Fruit fly (Drosophila melanogaster): ENCODE data around the gene Cpr11A.

The Cpr11A gene

DNA sequence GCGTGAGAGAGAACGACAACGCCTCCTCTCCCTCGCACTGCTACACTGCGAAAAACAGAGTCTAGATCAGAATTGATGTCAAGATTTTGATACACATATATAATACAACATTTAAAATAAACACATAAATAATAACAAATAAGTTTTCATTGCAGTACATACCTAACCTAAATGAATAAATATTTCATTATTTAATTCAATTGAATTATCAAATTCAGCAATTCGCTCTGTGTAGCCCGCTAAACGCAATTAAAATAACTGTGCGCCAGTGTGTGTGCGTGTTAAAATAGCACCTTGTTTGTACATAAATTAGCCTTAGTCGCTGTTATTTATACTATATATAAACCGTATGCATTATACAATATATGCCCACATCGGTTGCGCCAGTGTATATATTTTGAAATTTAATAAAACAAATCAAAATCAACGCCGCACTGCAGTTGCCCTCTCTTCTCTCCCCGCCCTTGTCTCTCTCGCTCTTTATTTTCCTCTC, 14.5 kb upstream of the Cpr11A start:
- peak; percentile 85 for TF ChIP-seq CG34367 (tag; optimal IDR thresholded peaks at IDR 0.05)
- TF ChIP-seq D1 (tag; optimal IDR thresholded peaks at IDR 0.05), result peak; percentile 77
- peak; percentile 95 for TF ChIP-seq Ets98B (GFP tag; IDR thresholded peaks at IDR 0.05)
- peak; percentile 91 for TF ChIP-seq fd96Ca (GFP tag; IDR thresholded peaks at IDR 0.05)
- peak; percentile 98 for TF ChIP-seq CG32121 (GFP tag; IDR thresholded peaks at IDR 0.05)
- TF ChIP-seq CG12605 (GFP tag; IDR thresholded peaks at IDR 0.05), result peak; percentile 93
- peak; percentile 92 for TF ChIP-seq CG8159 (tag; optimal IDR thresholded peaks at IDR 0.05)
- TF ChIP-seq CG4496 (GFP tag; IDR thresholded peaks at IDR 0.05), result peak; percentile 98
- TF ChIP-seq CG14655 (GFP tag; optimal IDR thresholded peaks at IDR 0.05), result peak; percentile 94
- TF ChIP-seq Pif1B (GFP tag; optimal IDR thresholded peaks at IDR 0.05), result peak; percentile 89
- TF ChIP-seq CG8301 (tag; optimal IDR thresholded peaks at IDR 0.05), result peak; percentile 91
- TF ChIP-seq CG9948 (tag; optimal IDR thresholded peaks at IDR 0.05), result peak; percentile 90
- peak; percentile 90 for TF ChIP-seq Pif1A (GFP tag; optimal IDR thresholded peaks at IDR 0.05)
- TF ChIP-seq CG13204 (GFP tag; optimal IDR thresholded peaks at IDR 0.05), result peak; percentile 68
- TF ChIP-seq CG10348 (GFP tag; IDR thresholded peaks at IDR 0.05), result peak; percentile 83
- TF ChIP-seq gl (tag; optimal IDR thresholded peaks at IDR 0.05), result peak; percentile 76
- peak; percentile 92 for TF ChIP-seq Snoo (tag; optimal IDR thresholded peaks at IDR 0.05)
- TF ChIP-seq EcR (GFP tag; optimal IDR thresholded peaks at IDR 0.05), result no peak
- peak; percentile 86 for TF ChIP-seq CG17806 (tag; optimal IDR thresholded peaks at IDR 0.05)
- peak; percentile 89 for TF ChIP-seq CG15710 (tag; optimal IDR thresholded peaks at IDR 0.05)
- TF ChIP-seq rn (GFP tag; IDR thresholded peaks at IDR 0.05), result peak; percentile 91

- peak; percentile 61 for TF ChIP-seq CG14655 (GFP tag; optimal IDR thresholded peaks at IDR 0.05)
- TF ChIP-seq D1 (tag; optimal IDR thresholded peaks at IDR 0.05), result no peak
- TF ChIP-seq CG15710 (tag; optimal IDR thresholded peaks at IDR 0.05), result no peak
- no peak for TF ChIP-seq CG17806 (tag; optimal IDR thresholded peaks at IDR 0.05)
- peak; percentile 2 for TF ChIP-seq CG9948 (tag; optimal IDR thresholded peaks at IDR 0.05)
- no peak for TF ChIP-seq CG10348 (GFP tag; IDR thresholded peaks at IDR 0.05)
- no peak for TF ChIP-seq Pif1B (GFP tag; optimal IDR thresholded peaks at IDR 0.05)
- TF ChIP-seq CG8159 (tag; optimal IDR thresholded peaks at IDR 0.05), result peak; percentile 0
- no peak for TF ChIP-seq Ets98B (GFP tag; IDR thresholded peaks at IDR 0.05)
- TF ChIP-seq CG8301 (tag; optimal IDR thresholded peaks at IDR 0.05), result peak; percentile 32
- TF ChIP-seq CG12605 (GFP tag; IDR thresholded peaks at IDR 0.05), result 0 out of 2 replicates have a peak, but pooled peaks have one; percentile 19
- no peak for TF ChIP-seq Pif1A (GFP tag; optimal IDR thresholded peaks at IDR 0.05)
- peak; percentile 41; the same call in 1 of the 3 replicates for TF ChIP-seq CG4496 (GFP tag; IDR thresholded peaks at IDR 0.05)
- peak; percentile 33; the same call in 1 of the 2 replicates for TF ChIP-seq CG32121 (GFP tag; IDR thresholded peaks at IDR 0.05)
Measured at dm6 chrX:12473953-12474468, 12.8 kb upstream of the Cpr11A start.

- TF ChIP-seq CG4496 (GFP tag; IDR thresholded peaks at IDR 0.05), result no peak
- no peak for TF ChIP-seq CG12605 (GFP tag; IDR thresholded peaks at IDR 0.05)
- TF ChIP-seq CG9948 (tag; optimal IDR thresholded peaks at IDR 0.05), result no peak
- TF ChIP-seq CG34367 (tag; optimal IDR thresholded peaks at IDR 0.05), result no peak
- no peak for TF ChIP-seq fd96Ca (GFP tag; IDR thresholded peaks at IDR 0.05)
- TF ChIP-seq EcR (GFP tag; optimal IDR thresholded peaks at IDR 0.05), result no peak
- no peak for TF ChIP-seq gl (tag; optimal IDR thresholded peaks at IDR 0.05)
- TF ChIP-seq CG10348 (GFP tag; IDR thresholded peaks at IDR 0.05), result no peak
Measured at dm6 chrX:12480282-12480681, 6.5 kb upstream of the Cpr11A start.

DNA sequence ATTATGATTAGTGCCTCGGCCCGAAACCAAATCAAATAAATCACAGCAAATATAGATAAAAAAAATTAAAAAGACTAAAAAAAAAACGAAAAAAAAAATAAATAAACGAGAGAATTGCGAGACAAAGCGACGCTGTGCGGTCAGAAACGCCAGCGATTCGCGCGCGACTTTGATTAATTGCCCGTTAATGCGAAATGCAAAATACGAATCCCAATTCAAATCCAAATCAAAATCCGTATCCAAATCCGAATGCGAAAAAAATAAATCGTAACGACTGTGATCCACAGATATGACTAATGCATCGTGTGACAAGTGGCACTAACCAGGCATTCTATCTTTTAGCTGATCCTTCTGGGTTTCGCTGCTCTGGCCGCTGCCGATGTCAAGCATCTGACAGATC, 715 bp downstream of the Cpr11A start:
- TF ChIP-seq CG8159 (tag; optimal IDR thresholded peaks at IDR 0.05) (no peak), D1 (tag; optimal IDR thresholded peaks at IDR 0.05) (no peak), CG15710 (tag; optimal IDR thresholded peaks at IDR 0.05) (no peak)

- TF ChIP-seq CG9948 (tag; optimal IDR thresholded peaks at IDR 0.05) (no peak), rn (GFP tag; IDR thresholded peaks at IDR 0.05) (no peak), CG17806 (tag; optimal IDR thresholded peaks at IDR 0.05) (no peak), Pif1A (GFP tag; optimal IDR thresholded peaks at IDR 0.05) (no peak), D1 (tag; optimal IDR thresholded peaks at IDR 0.05) (no peak)
Measured at dm6 chrX:12489991-12490390, 3.2 kb downstream of the Cpr11A start, which contains the start of gene Lsp1alpha. Lsp1alpha (plus strand) TSS chrX:12490291.

- TF ChIP-seq CG4496 (GFP tag; IDR thresholded peaks at IDR 0.05) (no peak), CG9948 (tag; optimal IDR thresholded peaks at IDR 0.05) (no peak), Pif1A (GFP tag; optimal IDR thresholded peaks at IDR 0.05) (no peak), CG14655 (GFP tag; optimal IDR thresholded peaks at IDR 0.05) (no peak), gl (tag; optimal IDR thresholded peaks at IDR 0.05) (no peak), CG15710 (tag; optimal IDR thresholded peaks at IDR 0.05) (no peak), Pif1B (GFP tag; optimal IDR thresholded peaks at IDR 0.05) (no peak), CG32121 (GFP tag; IDR thresholded peaks at IDR 0.05) (no peak), CG17806 (tag; optimal IDR thresholded peaks at IDR 0.05) (no peak), CG10348 (GFP tag; IDR thresholded peaks at IDR 0.05) (no peak)
Measured at dm6 chrX:12496497-12496896, 9.7 kb downstream of the Cpr11A start, which contains the start of gene Mks1. Mks1 (minus strand) TSS chrX:12496597.

DNA sequence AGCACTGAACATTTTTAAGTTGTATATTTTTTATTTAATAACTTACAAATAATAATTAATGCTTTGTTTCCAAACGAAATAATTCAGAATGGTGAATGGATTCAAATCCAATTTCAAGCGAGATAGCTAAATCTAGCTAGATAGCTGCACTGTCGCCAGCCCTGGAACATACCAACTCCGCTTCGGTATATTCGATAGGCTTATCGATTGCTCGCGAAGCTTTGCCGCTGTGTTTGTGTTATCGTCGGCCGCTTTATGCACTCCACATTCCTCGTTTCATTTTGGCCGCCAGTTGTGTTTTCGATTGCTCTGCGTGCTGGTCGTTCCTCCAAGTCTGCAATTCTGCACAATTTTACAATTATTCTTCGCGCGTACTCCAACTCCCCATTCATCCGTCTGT, 10.2 kb downstream of the Cpr11A start, which contains the start of gene mdu:
TSS of gene mdu (plus strand) at position 259 of the 400 bp plus-strand sequence.
- no peak for TF ChIP-seq Ets98B (GFP tag; IDR thresholded peaks at IDR 0.05)
- no peak for TF ChIP-seq CG34367 (tag; optimal IDR thresholded peaks at IDR 0.05)
- no peak for TF ChIP-seq CG13204 (GFP tag; optimal IDR thresholded peaks at IDR 0.05)
- TF ChIP-seq CG4496 (GFP tag; IDR thresholded peaks at IDR 0.05), result 0 out of 3 replicates have a peak, but pooled peaks have one; percentile 23
- TF ChIP-seq CG8159 (tag; optimal IDR thresholded peaks at IDR 0.05), result peak; percentile 8

Measured in whole organism, pupa.